Worm (Caenorhabditis elegans): ENCODE results near the gene srw-48.

Gene srw-48

ce11 chrV:16410521-16410920 lies 10.3 kb upstream of the srw-48 start, which contains the start of gene srh-145:
Gene srh-145 (plus strand): TSS chrV:16410713.
- no peak for TF ChIP-seq mab-5 (tag; optimal IDR thresholded peaks at IDR 0.05)
- no peak for TF ChIP-seq unc-120 (tag; optimal IDR thresholded peaks at IDR 0.05; ENCODE audit: poor library complexity, severe bottlenecking)
- no peak for TF ChIP-seq blmp-1 (tag; optimal IDR thresholded peaks at IDR 0.05)
- TF ChIP-seq elt-1 (tag; optimal IDR thresholded peaks at IDR 0.05; ENCODE audit: borderline replicate concordance, insufficient read depth), result no peak
- no peak for TF ChIP-seq bed-3 (GFP tag; optimal IDR thresholded peaks at IDR 0.05)
- TF ChIP-seq elt-3 (tag; optimal IDR thresholded peaks at IDR 0.05), result no peak
- TF ChIP-seq nhr-12 (tag; optimal IDR thresholded peaks at IDR 0.05), result no peak

ce11 chrV:16417014-16417413 lies 3.8 kb upstream of the srw-48 start, which contains the start of gene str-55:
Gene str-55 (minus strand): TSS chrV:16417114.
- TF ChIP-seq unc-62 (GFP tag; optimal IDR thresholded peaks at IDR 0.05), result no peak
- no peak for TF ChIP-seq M03D4.4 (tag; optimal IDR thresholded peaks at IDR 0.05)
- TF ChIP-seq ceh-83 (GFP tag; optimal IDR thresholded peaks at IDR 0.05), result no peak
- no peak for TF ChIP-seq elt-3 (tag; optimal IDR thresholded peaks at IDR 0.05)
- no peak for TF ChIP-seq cnd-1 (tag; optimal IDR thresholded peaks at IDR 0.05)
- no peak for TF ChIP-seq lin-32 (GFP tag; optimal IDR thresholded peaks at IDR 0.05)
- TF ChIP-seq ces-1 (GFP tag; optimal IDR thresholded peaks at IDR 0.05), result no peak
- TF ChIP-seq elt-1 (tag; optimal IDR thresholded peaks at IDR 0.05; ENCODE audit: borderline replicate concordance, insufficient read depth), result no peak
- TF ChIP-seq pha-4 (tag; optimal IDR thresholded peaks at IDR 0.05), result no peak
- TF ChIP-seq hlh-1 (tag; optimal IDR thresholded peaks at IDR 0.05), result no peak
- TF ChIP-seq unc-39 (tag; optimal IDR thresholded peaks at IDR 0.05), result no peak
- no peak for TF ChIP-seq mep-1 (tag; optimal IDR thresholded peaks at IDR 0.05)
- TF ChIP-seq flh-1 (GFP tag; optimal IDR thresholded peaks at IDR 0.05), result no peak
- no peak for TF ChIP-seq lin-13 (tag; optimal IDR thresholded peaks at IDR 0.05)
- TF ChIP-seq sem-2 (GFP tag; optimal IDR thresholded peaks at IDR 0.05), result no peak
- no peak for TF ChIP-seq drap-1 (GFP tag; optimal IDR thresholded peaks at IDR 0.05)
- no peak for TF ChIP-seq ztf-11 (tag; optimal IDR thresholded peaks at IDR 0.05)
- no peak for TF ChIP-seq nhr-237 (tag; optimal IDR thresholded peaks at IDR 0.05)

- no peak for TF ChIP-seq nhr-76 (tag; optimal IDR thresholded peaks at IDR 0.05)
These were observed 1.0 kb upstream of the srw-48 start, which contains the start of gene F26D2.16 for ce11 chrV:16419769-16420168. Gene F26D2.16 (minus strand): TSS chrV:16419869.

ce11 chrV:16424428-16424827 lies 3.6 kb downstream of the srw-48 start, which contains the start of gene srw-29:
Gene srw-29 (minus strand): TSS chrV:16424528.
- no peak for TF ChIP-seq M03D4.4 (tag; optimal IDR thresholded peaks at IDR 0.05)
- TF ChIP-seq lin-13 (tag; optimal IDR thresholded peaks at IDR 0.05), result no peak
- no peak for TF ChIP-seq drap-1 (GFP tag; optimal IDR thresholded peaks at IDR 0.05)
- TF ChIP-seq nhr-12 (tag; optimal IDR thresholded peaks at IDR 0.05), result no peak
- TF ChIP-seq ceh-83 (GFP tag; optimal IDR thresholded peaks at IDR 0.05), result no peak
- no peak for TF ChIP-seq flh-1 (GFP tag; optimal IDR thresholded peaks at IDR 0.05)
- no peak for TF ChIP-seq mab-5 (tag; optimal IDR thresholded peaks at IDR 0.05)
- TF ChIP-seq sptf-1 (tag; optimal IDR thresholded peaks at IDR 0.05), result no peak
- no peak for TF ChIP-seq nhr-237 (tag; optimal IDR thresholded peaks at IDR 0.05)
- no peak for TF ChIP-seq ham-2 (GFP tag; optimal IDR thresholded peaks at IDR 0.05)

ce11 chrV:16429503-16429902 lies 8.7 kb downstream of the srw-48 start, which contains the start of gene F26D2.10:
Gene F26D2.10 (minus strand): TSS chrV:16429603.
- TF ChIP-seq flh-1 (GFP tag; optimal IDR thresholded peaks at IDR 0.05) (no peak), sptf-1 (tag; optimal IDR thresholded peaks at IDR 0.05) (no peak), ces-1 (GFP tag; optimal IDR thresholded peaks at IDR 0.05) (no peak), mab-5 (tag; optimal IDR thresholded peaks at IDR 0.05) (no peak), snpc-4 (tag; optimal IDR thresholded peaks at IDR 0.05) (no peak), mep-1 (tag; optimal IDR thresholded peaks at IDR 0.05) (no peak), ceh-39 (tag; optimal IDR thresholded peaks at IDR 0.05) (no peak), lin-13 (tag; optimal IDR thresholded peaks at IDR 0.05) (no peak), unc-62 (GFP tag; optimal IDR thresholded peaks at IDR 0.05) (no peak), ceh-83 (GFP tag; optimal IDR thresholded peaks at IDR 0.05) (no peak), cnd-1 (tag; optimal IDR thresholded peaks at IDR 0.05) (no peak), hlh-1 (tag; optimal IDR thresholded peaks at IDR 0.05) (no peak), nhr-12 (tag; optimal IDR thresholded peaks at IDR 0.05) (no peak), drap-1 (GFP tag; optimal IDR thresholded peaks at IDR 0.05) (no peak), nhr-76 (tag; optimal IDR thresholded peaks at IDR 0.05) (no peak), nhr-237 (tag; optimal IDR thresholded peaks at IDR 0.05) (no peak), ham-2 (GFP tag; optimal IDR thresholded peaks at IDR 0.05) (no peak), blmp-1 (tag; optimal IDR thresholded peaks at IDR 0.05) (no peak)

- no peak for TF ChIP-seq blmp-1 (tag; optimal IDR thresholded peaks at IDR 0.05)
- TF ChIP-seq nhr-28 (tag; optimal IDR thresholded peaks at IDR 0.05), result no peak
- no peak for TF ChIP-seq cnd-1 (tag; optimal IDR thresholded peaks at IDR 0.05)
- TF ChIP-seq ceh-39 (tag; optimal IDR thresholded peaks at IDR 0.05), result no peak
- no peak for TF ChIP-seq M03D4.4 (tag; optimal IDR thresholded peaks at IDR 0.05)
- no peak for TF ChIP-seq elt-1 (tag; optimal IDR thresholded peaks at IDR 0.05; ENCODE audit: borderline replicate concordance, insufficient read depth)
- TF ChIP-seq lin-13 (tag; optimal IDR thresholded peaks at IDR 0.05), result no peak
- TF ChIP-seq drap-1 (GFP tag; optimal IDR thresholded peaks at IDR 0.05), result no peak
- no peak for TF ChIP-seq nhr-12 (tag; optimal IDR thresholded peaks at IDR 0.05)
- TF ChIP-seq ham-2 (GFP tag; optimal IDR thresholded peaks at IDR 0.05), result no peak
- TF ChIP-seq hlh-1 (tag; optimal IDR thresholded peaks at IDR 0.05), result no peak
- no peak for TF ChIP-seq ceh-83 (GFP tag; optimal IDR thresholded peaks at IDR 0.05)
- no peak for TF ChIP-seq pha-4 (tag; optimal IDR thresholded peaks at IDR 0.05)
- TF ChIP-seq nhr-2 (tag; optimal IDR thresholded peaks at IDR 0.05), result no peak
- no peak for TF ChIP-seq flh-1 (GFP tag; optimal IDR thresholded peaks at IDR 0.05)
- no peak for TF ChIP-seq snpc-4 (tag; optimal IDR thresholded peaks at IDR 0.05)
- no peak for TF ChIP-seq lin-32 (GFP tag; optimal IDR thresholded peaks at IDR 0.05)
- no peak for TF ChIP-seq mls-2 (tag; optimal IDR thresholded peaks at IDR 0.05)
- no peak for TF ChIP-seq ces-1 (GFP tag; optimal IDR thresholded peaks at IDR 0.05)
- no peak for TF ChIP-seq mab-5 (tag; optimal IDR thresholded peaks at IDR 0.05)
These were observed 9.1 kb downstream of the srw-48 start, which contains the start of gene str-73 for ce11 chrV:16429940-16430339. Gene str-73 (plus strand): TSS chrV:16430240.

Measured in whole organism, mixed stage, embryonic.